Worm (Caenorhabditis elegans): ENCODE results near the gene mrpl-12.

mrpl-12 gene

DNA sequence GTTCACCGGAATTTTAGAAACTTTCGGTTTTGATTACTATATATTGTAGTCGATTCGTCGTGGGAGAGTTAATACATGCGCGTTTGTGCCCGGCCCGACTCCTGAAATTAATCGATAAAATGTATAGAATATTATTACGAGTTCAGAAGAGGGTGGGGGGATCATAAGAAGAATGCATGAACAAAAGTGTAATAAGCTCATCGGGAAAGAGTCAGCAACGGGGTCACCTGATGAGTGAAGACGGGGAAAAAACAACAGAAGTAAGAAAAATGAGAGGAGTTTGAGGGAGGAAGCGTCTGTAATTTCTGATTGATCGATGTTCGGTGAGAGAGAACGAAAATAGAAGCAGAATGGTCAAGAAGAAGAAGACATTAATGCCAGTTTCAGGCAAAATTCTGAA lies 8.5 kb downstream of the mrpl-12 start, which contains the start of gene W09D10.4:
Gene W09D10.4 (minus strand): TSS at position 101 of the 400 bp plus-strand sequence.
- TF ChIP-seq T22C8.4 (GFP tag; IDR thresholded peaks at IDR 0.05) (no peak), tab-1 (GFP tag; IDR thresholded peaks at IDR 0.05) (no peak), klf-2 (GFP tag; conservative IDR thresholded peaks at IDR 0.05) (no peak), ztf-29 (GFP tag; IDR thresholded peaks at IDR 0.05) (no peak)

ce11 chrIII:10717479-10717878 lies 9.9 kb downstream of the mrpl-12 start:
- no peak for TF ChIP-seq tab-1 (GFP tag; IDR thresholded peaks at IDR 0.05)
- TF ChIP-seq klf-2 (GFP tag; conservative IDR thresholded peaks at IDR 0.05), result no peak
- TF ChIP-seq T22C8.4 (GFP tag; IDR thresholded peaks at IDR 0.05), result no peak
- no peak for TF ChIP-seq flt-1 (GFP tag; IDR thresholded peaks at IDR 0.05)

ce11 chrIII:10718078-10718477 lies 10.5 kb downstream of the mrpl-12 start:
- TF ChIP-seq ztf-23 (GFP tag; IDR thresholded peaks at IDR 0.05), result no peak
- TF ChIP-seq ref-1 (GFP tag; conservative IDR thresholded peaks at IDR 0.05), result no peak
- TF ChIP-seq cog-1 (tag; optimal IDR thresholded peaks at IDR 0.05), result no peak
- no peak for TF ChIP-seq tab-1 (GFP tag; IDR thresholded peaks at IDR 0.05)
- TF ChIP-seq ztf-29 (GFP tag; IDR thresholded peaks at IDR 0.05), result no peak
- no peak for TF ChIP-seq T22C8.4 (GFP tag; IDR thresholded peaks at IDR 0.05)
- no peak for TF ChIP-seq klf-2 (GFP tag; conservative IDR thresholded peaks at IDR 0.05)

ce11 chrIII:10719057-10719456 lies 11.5 kb downstream of the mrpl-12 start:
- TF ChIP-seq flt-1 (GFP tag; IDR thresholded peaks at IDR 0.05) (no peak), ztf-23 (GFP tag; IDR thresholded peaks at IDR 0.05) (no peak), ztf-29 (GFP tag; IDR thresholded peaks at IDR 0.05) (no peak), T22C8.4 (GFP tag; IDR thresholded peaks at IDR 0.05) (no peak), med-1 (GFP tag; optimal IDR thresholded peaks at IDR 0.05; ENCODE audit: insufficient read depth) (no peak), cog-1 (tag; optimal IDR thresholded peaks at IDR 0.05) (no peak), klf-2 (GFP tag; conservative IDR thresholded peaks at IDR 0.05) (no peak)

- TF ChIP-seq flt-1 (GFP tag; IDR thresholded peaks at IDR 0.05), result 0 out of 2 replicates have a peak, but pooled peaks have one; percentile 39
- peak; percentile 46; the same call in 1 of the 2 replicates for TF ChIP-seq ztf-23 (GFP tag; IDR thresholded peaks at IDR 0.05)
- peak; percentile 97 for TF ChIP-seq T22C8.4 (GFP tag; IDR thresholded peaks at IDR 0.05)
- TF ChIP-seq tab-1 (GFP tag; IDR thresholded peaks at IDR 0.05), result no peak
- no peak for TF ChIP-seq ztf-29 (GFP tag; IDR thresholded peaks at IDR 0.05)
- peak; percentile 26 for TF ChIP-seq cog-1 (tag; optimal IDR thresholded peaks at IDR 0.05)
- no peak for TF ChIP-seq ref-1 (GFP tag; conservative IDR thresholded peaks at IDR 0.05)
Measured at ce11 chrIII:10720170-10720569, 12.6 kb downstream of the mrpl-12 start.

DNA sequence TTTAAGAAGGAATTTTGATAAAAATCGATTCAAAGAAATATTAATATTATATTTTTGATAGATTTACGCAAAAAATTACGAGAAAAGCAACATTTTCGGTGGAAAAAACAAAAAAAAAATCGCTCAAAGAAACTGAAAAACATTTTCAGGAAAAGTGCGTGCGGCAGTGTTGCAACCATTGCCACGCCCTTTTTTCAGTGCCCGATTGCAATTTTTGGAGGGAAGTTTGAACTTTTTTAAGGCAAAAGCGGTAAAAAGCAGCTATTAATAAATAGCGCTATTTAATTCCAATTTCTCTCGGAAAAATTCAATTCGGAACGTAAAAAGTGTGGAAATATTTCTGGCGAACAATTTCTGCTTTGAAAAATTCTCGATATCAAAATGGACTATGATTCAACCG lies 13.5 kb downstream of the mrpl-12 start:
- no peak for TF ChIP-seq T22C8.4 (GFP tag; IDR thresholded peaks at IDR 0.05)
- TF ChIP-seq ztf-29 (GFP tag; IDR thresholded peaks at IDR 0.05), result no peak
- no peak for TF ChIP-seq ztf-23 (GFP tag; IDR thresholded peaks at IDR 0.05)
- no peak for TF ChIP-seq med-1 (GFP tag; optimal IDR thresholded peaks at IDR 0.05; ENCODE audit: insufficient read depth)
- TF ChIP-seq tab-1 (GFP tag; IDR thresholded peaks at IDR 0.05), result no peak
- TF ChIP-seq cog-1 (tag; optimal IDR thresholded peaks at IDR 0.05), result no peak
- TF ChIP-seq ref-1 (GFP tag; conservative IDR thresholded peaks at IDR 0.05), result no peak
- no peak for TF ChIP-seq flt-1 (GFP tag; IDR thresholded peaks at IDR 0.05)
- TF ChIP-seq klf-2 (GFP tag; conservative IDR thresholded peaks at IDR 0.05), result no peak

ce11 chrIII:10730510-10730909 lies 22.9 kb downstream of the mrpl-12 start, which contains the start of gene tat-3:
TSS of gene tat-3 (minus strand) at chrIII:10730705.
- TF ChIP-seq ztf-29 (GFP tag; IDR thresholded peaks at IDR 0.05) (no peak), cog-1 (tag; optimal IDR thresholded peaks at IDR 0.05) (no peak), tab-1 (GFP tag; IDR thresholded peaks at IDR 0.05) (no peak), ref-1 (GFP tag; conservative IDR thresholded peaks at IDR 0.05) (no peak), klf-2 (GFP tag; conservative IDR thresholded peaks at IDR 0.05) (no peak), med-1 (GFP tag; optimal IDR thresholded peaks at IDR 0.05; ENCODE audit: insufficient read depth) (no peak), T22C8.4 (GFP tag; IDR thresholded peaks at IDR 0.05) (no peak), ztf-23 (GFP tag; IDR thresholded peaks at IDR 0.05) (no peak), flt-1 (GFP tag; IDR thresholded peaks at IDR 0.05) (no peak)

- no peak for TF ChIP-seq klf-2 (GFP tag; conservative IDR thresholded peaks at IDR 0.05)
- TF ChIP-seq med-1 (GFP tag; optimal IDR thresholded peaks at IDR 0.05; ENCODE audit: insufficient read depth), result no peak
- no peak for TF ChIP-seq ztf-29 (GFP tag; IDR thresholded peaks at IDR 0.05)
- no peak for TF ChIP-seq flt-1 (GFP tag; IDR thresholded peaks at IDR 0.05)
- no peak for TF ChIP-seq T22C8.4 (GFP tag; IDR thresholded peaks at IDR 0.05)
- no peak for TF ChIP-seq tab-1 (GFP tag; IDR thresholded peaks at IDR 0.05)
- no peak for TF ChIP-seq ref-1 (GFP tag; conservative IDR thresholded peaks at IDR 0.05)
- TF ChIP-seq ztf-23 (GFP tag; IDR thresholded peaks at IDR 0.05), result no peak
- TF ChIP-seq cog-1 (tag; optimal IDR thresholded peaks at IDR 0.05), result no peak
Measured at ce11 chrIII:10733300-10733699, 25.7 kb downstream of the mrpl-12 start.

- TF ChIP-seq flt-1 (GFP tag; IDR thresholded peaks at IDR 0.05), result no peak
- TF ChIP-seq ztf-29 (GFP tag; IDR thresholded peaks at IDR 0.05), result no peak
- TF ChIP-seq tab-1 (GFP tag; IDR thresholded peaks at IDR 0.05), result no peak
- no peak for TF ChIP-seq klf-2 (GFP tag; conservative IDR thresholded peaks at IDR 0.05)
- TF ChIP-seq T22C8.4 (GFP tag; IDR thresholded peaks at IDR 0.05), result no peak
- no peak for TF ChIP-seq ztf-23 (GFP tag; IDR thresholded peaks at IDR 0.05)
- no peak for TF ChIP-seq cog-1 (tag; optimal IDR thresholded peaks at IDR 0.05)
- no peak for TF ChIP-seq ref-1 (GFP tag; conservative IDR thresholded peaks at IDR 0.05)
- TF ChIP-seq med-1 (GFP tag; optimal IDR thresholded peaks at IDR 0.05; ENCODE audit: insufficient read depth), result no peak
Measured at ce11 chrIII:10734511-10735233, 27.1 kb downstream of the mrpl-12 start.
